Fruit fly (Drosophila melanogaster) whole organism, wandering third instar larva: Measurements from ENCODE around the gene tzn.

ENCODE experiments used
- Abd-B ChIP-seq: fragments of >200 bp; optimal IDR thresholded peaks from 2 replicates; lab custom pipeline; 2017; ENCODE audit warnings: missing biosample characterization, missing genetic modification characterization
- CG32264 ChIP-seq: fragments of 200-800 bp; sonication (Bioruptor generic); optimal IDR thresholded peaks from 2 replicates; lab custom pipeline; 2016; ENCODE audit warnings: missing biosample characterization, missing genetic modification characterization
- CG9705 ChIP-seq: fragments of 200-800 bp; sonication (Bioruptor generic); optimal IDR thresholded peaks from 2 replicates; lab custom pipeline; 2018; ENCODE audit warnings: missing biosample characterization, mild to moderate bottlenecking, missing genetic modification characterization
- CrebA ChIP-seq: fragments of 200-800 bp; sonication (Bioruptor generic); optimal IDR thresholded peaks from 2 replicates; lab custom pipeline; 2016; ENCODE audit warnings: missing biosample characterization, mild to moderate bottlenecking, missing genetic modification characterization, borderline replicate concordance
- Dfd ChIP-seq: fragments of >200 bp; optimal IDR thresholded peaks from 2 replicates; lab custom pipeline; 2017; ENCODE audit warnings: missing biosample characterization, missing genetic modification characterization
- Dif ChIP-seq: fragments of 200-275, 200-300 bp; sonication (Bioruptor generic); optimal IDR thresholded peaks from 2 replicates; lab custom pipeline; 2018; ENCODE audit warnings: missing biosample characterization, missing genetic modification characterization; ENCODE audit not compliant: partially characterized antibody
- GATAd ChIP-seq: sonication (Bioruptor generic); optimal IDR thresholded peaks from 2 replicates; lab custom pipeline; 2016; ENCODE audit warnings: missing biosample characterization, missing genetic modification characterization
- HLH106 ChIP-seq: fragments of 200-800 bp; optimal IDR thresholded peaks from 3 replicates; lab custom pipeline; 2019; ENCODE audit warnings: missing biosample characterization, mild to moderate bottlenecking, missing genetic modification characterization, moderate library complexity
- Hnf4 ChIP-seq: fragments of 200-800 bp; sonication (Bioruptor generic); optimal IDR thresholded peaks from 2 replicates; lab custom pipeline; 2016; ENCODE audit warnings: missing biosample characterization, mild to moderate bottlenecking, missing genetic modification characterization
- Hr78 ChIP-seq: fragments of >200 bp; optimal IDR thresholded peaks from 2 replicates; lab custom pipeline; 2017; ENCODE audit warnings: missing biosample characterization, missing genetic modification characterization
- Hr83 ChIP-seq: fragments of 200-300 bp; sonication (Bioruptor generic); optimal IDR thresholded peaks from 2 replicates; lab custom pipeline; 2016; ENCODE audit warnings: missing biosample characterization, mild to moderate bottlenecking, missing genetic modification characterization, moderate library complexity; ENCODE audit not compliant: poor library complexity, severe bottlenecking
- Jra ChIP-seq: sonication (Bioruptor generic); optimal IDR thresholded peaks from 2 replicates; lab custom pipeline; 2016; ENCODE audit warnings: missing biosample characterization, missing genetic modification characterization
- Mio ChIP-seq: sonication (Bioruptor generic); optimal IDR thresholded peaks from 2 replicates; lab custom pipeline; 2016; ENCODE audit warnings: missing biosample characterization, missing genetic modification characterization
- Myc ChIP-seq: fragments of >200 bp; optimal IDR thresholded peaks from 2 replicates; lab custom pipeline; 2017
- N ChIP-seq: fragments of >200 bp; optimal IDR thresholded peaks from 2 replicates; lab custom pipeline; 2018; ENCODE audit warnings: missing biosample characterization, missing external identifiers, missing genetic modification characterization
- OdsH ChIP-seq: fragments of 200-800 bp; sonication (Bioruptor generic); optimal IDR thresholded peaks from 2 replicates; lab custom pipeline; 2016; ENCODE audit warnings: missing biosample characterization, mild to moderate bottlenecking, missing genetic modification characterization
- Rel ChIP-seq, 2 experiments: fragments of 200-800 bp; sonication (Bioruptor generic) in 1 of 2; optimal IDR thresholded peaks; 2 replicates in 1 of 2; 3 replicates in 1 of 2; lab custom pipeline; 2016 to 2019; ENCODE audit warnings: mild to moderate bottlenecking in 2 of 2, missing biosample characterization in 2 of 2, missing genetic modification characterization in 2 of 2, moderate library complexity in 1 of 2
- Sp1 ChIP-seq: fragments of 200-800 bp; sonication (Bioruptor generic); optimal IDR thresholded peaks from 3 replicates; lab custom pipeline; 2019; ENCODE audit warnings: missing biosample characterization, mild to moderate bottlenecking, missing genetic modification characterization, moderate library complexity
- br ChIP-seq: fragments of 200-800 bp; sonication (Bioruptor generic); optimal IDR thresholded peaks from 2 replicates; lab custom pipeline; 2016; ENCODE audit warnings: missing biosample characterization, missing genetic modification characterization
- brk ChIP-seq: fragments of 200-800 bp; sonication (Bioruptor generic); optimal IDR thresholded peaks from 2 replicates; lab custom pipeline; 2016; ENCODE audit warnings: missing biosample characterization, mild to moderate bottlenecking, missing genetic modification characterization
- dl ChIP-seq, 2 experiments: fragments of 175-275, 200-275 bp in 1 of 2; fragments of 200-275 bp in 1 of 2; sonication (Bioruptor generic); optimal IDR thresholded peaks; lab custom pipeline; 2018; ENCODE audit warnings: mild to moderate bottlenecking in 2 of 2, missing biosample characterization in 2 of 2, missing genetic modification characterization in 2 of 2, moderate library complexity in 2 of 2; ENCODE audit not compliant: partially characterized antibody in 2 of 2, insufficient read depth in 1 of 2
- dmrt93B ChIP-seq: fragments of 200-800 bp; sonication (Bioruptor generic); optimal IDR thresholded peaks from 2 replicates; lab custom pipeline; 2018; ENCODE audit warnings: missing biosample characterization, mild to moderate bottlenecking, missing genetic modification characterization
- dsf ChIP-seq: sonication (Bioruptor generic); optimal IDR thresholded peaks from 2 replicates; lab custom pipeline; 2016; ENCODE audit warnings: missing biosample characterization, missing genetic modification characterization, borderline replicate concordance
- ey ChIP-seq: fragments of 200-800 bp; sonication (Bioruptor generic); optimal IDR thresholded peaks from 2 replicates; lab custom pipeline; 2016; ENCODE audit warnings: missing biosample characterization, missing genetic modification characterization
- foxo ChIP-seq, 2 experiments: fragments of 200-800 bp; sonication (Bioruptor generic); optimal IDR thresholded peaks; 2 replicates in 1 of 2; 3 replicates in 1 of 2; lab custom pipeline; 2016 to 2017; ENCODE audit warnings: missing biosample characterization in 2 of 2, missing genetic modification characterization in 2 of 2
- fru ChIP-seq: fragments of 200-800 bp; sonication (Bioruptor generic); optimal IDR thresholded peaks from 3 replicates; lab custom pipeline; 2016; ENCODE audit warnings: missing biosample characterization, mild to moderate bottlenecking, missing genetic modification characterization
- h ChIP-seq: fragments of 200-800 bp; sonication (Bioruptor generic); optimal IDR thresholded peaks from 3 replicates; lab custom pipeline; 2016; ENCODE audit warnings: missing biosample characterization, mild to moderate bottlenecking, missing genetic modification characterization
- jim ChIP-seq: fragments of 175-275, 200-325 bp; sonication (Bioruptor generic); optimal IDR thresholded peaks from 2 replicates; lab custom pipeline; 2016; ENCODE audit warnings: missing biosample characterization, mild to moderate bottlenecking, missing genetic modification characterization
- pan ChIP-seq: fragments of >200 bp; optimal IDR thresholded peaks from 2 replicates; lab custom pipeline; 2017
- psq ChIP-seq: fragments of 200-800 bp; sonication (Bioruptor generic); optimal IDR thresholded peaks from 3 replicates; lab custom pipeline; 2017; ENCODE audit warnings: missing biosample characterization, mild to moderate bottlenecking, missing genetic modification characterization, moderate library complexity
- rgr ChIP-seq: fragments of 200-800 bp; sonication (Bioruptor generic); optimal IDR thresholded peaks from 3 replicates; lab custom pipeline; 2016; ENCODE audit warnings: missing biosample characterization, mild to moderate bottlenecking, missing genetic modification characterization
- sage ChIP-seq: fragments of 200-800 bp; sonication (Bioruptor generic); optimal IDR thresholded peaks from 2 replicates; lab custom pipeline; 2016; ENCODE audit warnings: missing biosample characterization, mild to moderate bottlenecking, missing genetic modification characterization
- sv ChIP-seq: fragments of 200-800 bp; sonication (Bioruptor generic); optimal IDR thresholded peaks from 3 replicates; lab custom pipeline; 2016; ENCODE audit warnings: missing biosample characterization, missing genetic modification characterization
- tai ChIP-seq: sonication (Bioruptor generic); optimal IDR thresholded peaks from 2 replicates; lab custom pipeline; 2016; ENCODE audit warnings: missing biosample characterization, missing genetic modification characterization
- usp ChIP-seq: fragments of >200 bp; optimal IDR thresholded peaks from 2 replicates; lab custom pipeline; 2017; ENCODE audit warnings: missing biosample characterization, missing genetic modification characterization
- woc ChIP-seq: sonication (Bioruptor generic); optimal IDR thresholded peaks from 2 replicates; lab custom pipeline; 2016; ENCODE audit warnings: missing biosample characterization, mild to moderate bottlenecking, missing genetic modification characterization

Gene tzn

dm6 chr3L:20784394-20784793 is 14.1 kb upstream of the tzn start:
- TF ChIP-seq Hnf4 (GFP tag; lab: Kevin White, UChicago): no peak
- TF ChIP-seq Hr83 (GFP tag; lab: Kevin White, UChicago): no peak
- TF ChIP-seq Rel (GFP tag; optimal IDR thresholded peaks at IDR 0.05; lab: Kevin White, UChicago): no peak
- TF ChIP-seq Rel (tag; optimal IDR thresholded peaks at IDR 0.05; lab: Kevin White, UChicago): peak; percentile 75
- no peak for TF ChIP-seq CG9705 (GFP tag; lab: Kevin White, UChicago)

dm6 chr3L:20784812-20785671 is 13.4 kb upstream of the tzn start:
- peak; percentile 25 for TF ChIP-seq OdsH (GFP tag; lab: Kevin White, UChicago)
- no peak for TF ChIP-seq CG32264 (GFP tag; lab: Kevin White, UChicago)
- no peak for TF ChIP-seq usp (GFP tag; lab: Kevin White, UChicago)
- TF ChIP-seq fru: peak; percentile 36
- TF ChIP-seq CrebA (GFP tag; lab: Kevin White, UChicago): no peak
- TF ChIP-seq HLH106 (tag; lab: Kevin White, UChicago): peak; percentile 53
- peak; percentile 24 for TF ChIP-seq Hr83 (GFP tag; lab: Kevin White, UChicago)
- TF ChIP-seq sage (GFP tag; lab: Kevin White, UChicago): peak; percentile 56
- peak; percentile 33 for TF ChIP-seq ey
- peak; percentile 68 for TF ChIP-seq Sp1 (GFP tag; lab: Kevin White, UChicago)
- TF ChIP-seq h (GFP tag; lab: Kevin White, UChicago): peak; percentile 31
- no peak for TF ChIP-seq Mio
- peak; percentile 90 to 92 for TF ChIP-seq dl (GFP tag; optimal IDR thresholded peaks at IDR 0.05; lab: Kevin White, UChicago; ENCODE audit: insufficient read depth in 1 of 2, partially characterized antibody in 2 of 2)
- peak; percentile 100 for TF ChIP-seq Myc (lab: Kevin White, UChicago)
- peak; percentile 39 for TF ChIP-seq sv (GFP tag; lab: Kevin White, UChicago)
- TF ChIP-seq Hr78 (GFP tag; lab: Kevin White, UChicago): no peak
- TF ChIP-seq Rel (GFP tag; optimal IDR thresholded peaks at IDR 0.05; lab: Kevin White, UChicago): no peak
- TF ChIP-seq Rel (tag; optimal IDR thresholded peaks at IDR 0.05; lab: Kevin White, UChicago): peak; percentile 16
- TF ChIP-seq CG9705 (GFP tag; lab: Kevin White, UChicago): no peak
- peak; percentile 93 for TF ChIP-seq Dif (GFP tag; lab: Kevin White, UChicago)
- peak; percentile 57 for TF ChIP-seq Jra (GFP tag; lab: Kevin White, UChicago)
- peak in 1 of 2 experiments; percentile 38 for TF ChIP-seq foxo (GFP tag; optimal IDR thresholded peaks at IDR 0.05; lab: Kevin White, UChicago)
- TF ChIP-seq psq (GFP tag; lab: Kevin White, UChicago): peak; percentile 88
- TF ChIP-seq tai (GFP tag; lab: Kevin White, UChicago): no peak
- no peak for TF ChIP-seq dmrt93B (GFP tag; lab: Kevin White, UChicago)
- no peak for TF ChIP-seq jim (GFP tag; lab: Kevin White, UChicago)
- peak; percentile 15 for TF ChIP-seq rgr
- TF ChIP-seq woc (GFP tag; lab: Kevin White, UChicago): peak; percentile 87
- no peak for TF ChIP-seq br
- TF ChIP-seq N (GFP tag; lab: Kevin White, UChicago): no peak

dm6 chr3L:20785742-20786427 is 12.6 kb upstream of the tzn start, which contains the start of gene Pcif1:
Gene Pcif1 (minus strand): TSS chr3L:20786197.
- no peak for TF ChIP-seq Dfd (GFP tag; lab: Kevin White, UChicago)
- TF ChIP-seq rgr: no peak
- TF ChIP-seq Dif (GFP tag; lab: Kevin White, UChicago): no peak
- TF ChIP-seq woc (GFP tag; lab: Kevin White, UChicago): peak; percentile 13
- peak; percentile 11 for TF ChIP-seq CG32264 (GFP tag; lab: Kevin White, UChicago)
- no peak for TF ChIP-seq Hr78 (GFP tag; lab: Kevin White, UChicago)
- TF ChIP-seq Sp1 (GFP tag; lab: Kevin White, UChicago): no peak
- TF ChIP-seq Hnf4 (GFP tag; lab: Kevin White, UChicago): peak; percentile 72
- TF ChIP-seq h (GFP tag; lab: Kevin White, UChicago): peak; percentile 50
- no peak for TF ChIP-seq ey
- TF ChIP-seq N (GFP tag; lab: Kevin White, UChicago): no peak
- no peak for TF ChIP-seq tai (GFP tag; lab: Kevin White, UChicago)
- peak; percentile 17 for TF ChIP-seq HLH106 (tag; lab: Kevin White, UChicago)
- TF ChIP-seq jim (GFP tag; lab: Kevin White, UChicago): no peak
- TF ChIP-seq br: no peak
- no peak for TF ChIP-seq fru
- no peak for TF ChIP-seq OdsH (GFP tag; lab: Kevin White, UChicago)
- no peak for TF ChIP-seq Abd-B (GFP tag; lab: Kevin White, UChicago)
- peak; percentile 83 for TF ChIP-seq brk (GFP tag; lab: Kevin White, UChicago)
- peak; percentile 54 for TF ChIP-seq Hr83 (GFP tag; lab: Kevin White, UChicago)
- TF ChIP-seq sv (GFP tag; lab: Kevin White, UChicago): peak; percentile 16
- TF ChIP-seq dsf (GFP tag; lab: Kevin White, UChicago): peak; percentile 59
- no peak for TF ChIP-seq dmrt93B (GFP tag; lab: Kevin White, UChicago)
- TF ChIP-seq sage (GFP tag; lab: Kevin White, UChicago): peak; percentile 44
- TF ChIP-seq CrebA (GFP tag; lab: Kevin White, UChicago): no peak
- TF ChIP-seq Myc (lab: Kevin White, UChicago): no peak
- TF ChIP-seq foxo (GFP tag; optimal IDR thresholded peaks at IDR 0.05; lab: Kevin White, UChicago): no peak
- peak; percentile 41 for TF ChIP-seq Rel (GFP tag; optimal IDR thresholded peaks at IDR 0.05; lab: Kevin White, UChicago)
- TF ChIP-seq Rel (tag; optimal IDR thresholded peaks at IDR 0.05; lab: Kevin White, UChicago): no peak
- no peak for TF ChIP-seq usp (GFP tag; lab: Kevin White, UChicago)
- TF ChIP-seq GATAd (GFP tag; lab: Kevin White, UChicago): no peak
- TF ChIP-seq Mio: no peak
- TF ChIP-seq dl (GFP tag; optimal IDR thresholded peaks at IDR 0.05; lab: Kevin White, UChicago; ENCODE audit: insufficient read depth in 1 of 2, partially characterized antibody in 2 of 2): no peak
- no peak for TF ChIP-seq pan (lab: Kevin White, UChicago)
- peak; percentile 2 for TF ChIP-seq CG9705 (GFP tag; lab: Kevin White, UChicago)
